Fruit fly (Drosophila melanogaster): ENCODE results near the gene Ing5.
A peak's percentile ranks its signal among the peaks of the same experiment; 100 is the strongest.

The Ing5 gene

dm6 chr2L:13378488-13378964 lies 8.6 kb downstream of the Ing5 start, which contains the start of the genes CG9302 and beta'COP:
Gene CG9302 (minus strand): TSS chr2L:13378538.
Gene beta'COP (plus strand): TSS chr2L:13378902.
- TF ChIP-seq Sp1 (GFP tag; optimal IDR thresholded peaks at IDR 0.05) (peak; percentile 77), Vsx2 (GFP tag; optimal IDR thresholded peaks at IDR 0.05; ENCODE audit: partially characterized antibody) (no peak), ey (GFP tag; optimal IDR thresholded peaks at IDR 0.05) (peak; percentile 35), usp (GFP tag; optimal IDR thresholded peaks at IDR 0.05) (no peak), HLH106 (tag; optimal IDR thresholded peaks at IDR 0.05) (peak; percentile 86), brk (GFP tag; optimal IDR thresholded peaks at IDR 0.05) (no peak), psq (GFP tag; optimal IDR thresholded peaks at IDR 0.05) (peak; percentile 61), N (GFP tag; optimal IDR thresholded peaks at IDR 0.05) (no peak), GATAd (GFP tag; optimal IDR thresholded peaks at IDR 0.05) (peak; percentile 12), OdsH (GFP tag; optimal IDR thresholded peaks at IDR 0.05) (peak; percentile 63), lola (GFP tag; optimal IDR thresholded peaks at IDR 0.05) (no peak), Jra (GFP tag; optimal IDR thresholded peaks at IDR 0.05) (no peak), Myc (optimal IDR thresholded peaks at IDR 0.05) (peak; percentile 97), woc (GFP tag; optimal IDR thresholded peaks at IDR 0.05) (peak; percentile 83), sv (GFP tag; optimal IDR thresholded peaks at IDR 0.05) (peak; percentile 53), CG9705 (GFP tag; optimal IDR thresholded peaks at IDR 0.05) (peak; percentile 66), Rel (GFP tag; optimal IDR thresholded peaks at IDR 0.05) (no peak), Rel (tag; optimal IDR thresholded peaks at IDR 0.05) (peak; percentile 25), foxo (GFP tag; optimal IDR thresholded peaks at IDR 0.05) (peak in 1 of 2 experiments; percentile 80)

- TF ChIP-seq N (GFP tag; optimal IDR thresholded peaks at IDR 0.05) (no peak), sv (GFP tag; optimal IDR thresholded peaks at IDR 0.05) (no peak), Dfd (GFP tag; optimal IDR thresholded peaks at IDR 0.05) (no peak), Jra (GFP tag; optimal IDR thresholded peaks at IDR 0.05) (no peak), Rel (GFP tag; optimal IDR thresholded peaks at IDR 0.05) (no peak), Rel (tag; optimal IDR thresholded peaks at IDR 0.05) (no peak), pan (optimal IDR thresholded peaks at IDR 0.05) (no peak), dmrt93B (GFP tag; optimal IDR thresholded peaks at IDR 0.05) (no peak), lola (GFP tag; optimal IDR thresholded peaks at IDR 0.05) (no peak), HLH106 (tag; optimal IDR thresholded peaks at IDR 0.05) (no peak), dsf (GFP tag; optimal IDR thresholded peaks at IDR 0.05; ENCODE audit: borderline replicate concordance) (no peak), CG32264 (GFP tag; optimal IDR thresholded peaks at IDR 0.05) (no peak), rgr (GFP tag; optimal IDR thresholded peaks at IDR 0.05) (no peak), Dif (GFP tag; optimal IDR thresholded peaks at IDR 0.05; ENCODE audit: partially characterized antibody) (no peak)
Observed at dm6 chr2L:13376086-13376485, 11.0 kb downstream of the Ing5 start.

- TF ChIP-seq sv (GFP tag; optimal IDR thresholded peaks at IDR 0.05), result peak; percentile 99
- TF ChIP-seq usp (GFP tag; optimal IDR thresholded peaks at IDR 0.05), result no peak
- no peak for TF ChIP-seq N (GFP tag; optimal IDR thresholded peaks at IDR 0.05)
- peak; percentile 94 for TF ChIP-seq psq (GFP tag; optimal IDR thresholded peaks at IDR 0.05)
- peak; percentile 77 for TF ChIP-seq Mio (GFP tag; optimal IDR thresholded peaks at IDR 0.05)
- TF ChIP-seq sage (GFP tag; optimal IDR thresholded peaks at IDR 0.05), result no peak
- peak; percentile 98 for TF ChIP-seq dmrt93B (GFP tag; optimal IDR thresholded peaks at IDR 0.05)
- peak; percentile 96 for TF ChIP-seq OdsH (GFP tag; optimal IDR thresholded peaks at IDR 0.05)
- TF ChIP-seq Hr83 (GFP tag; optimal IDR thresholded peaks at IDR 0.05; ENCODE audit: poor library complexity, severe bottlenecking), result peak; percentile 19
- peak; percentile 98 for TF ChIP-seq ey (GFP tag; optimal IDR thresholded peaks at IDR 0.05)
- TF ChIP-seq foxo (GFP tag; optimal IDR thresholded peaks at IDR 0.05), result peak; percentile 78 to 98
- TF ChIP-seq rgr (GFP tag; optimal IDR thresholded peaks at IDR 0.05), result peak; percentile 97
- peak; percentile 96 for TF ChIP-seq Hnf4 (GFP tag; optimal IDR thresholded peaks at IDR 0.05)
- TF ChIP-seq Sp1 (GFP tag; optimal IDR thresholded peaks at IDR 0.05), result peak; percentile 95
- peak; percentile 98 for TF ChIP-seq h (GFP tag; optimal IDR thresholded peaks at IDR 0.05)
- peak; percentile 96 for TF ChIP-seq CG9705 (GFP tag; optimal IDR thresholded peaks at IDR 0.05)
- no peak for TF ChIP-seq Dfd (GFP tag; optimal IDR thresholded peaks at IDR 0.05)
- TF ChIP-seq CG32264 (GFP tag; optimal IDR thresholded peaks at IDR 0.05), result peak; percentile 89
- TF ChIP-seq Rel (GFP tag; optimal IDR thresholded peaks at IDR 0.05), result no peak
- TF ChIP-seq Rel (tag; optimal IDR thresholded peaks at IDR 0.05), result peak; percentile 69
- peak; percentile 92 for TF ChIP-seq Myc (optimal IDR thresholded peaks at IDR 0.05)
- no peak for TF ChIP-seq Dif (GFP tag; optimal IDR thresholded peaks at IDR 0.05; ENCODE audit: partially characterized antibody)
- no peak for TF ChIP-seq brk (GFP tag; optimal IDR thresholded peaks at IDR 0.05)
- peak; percentile 96 for TF ChIP-seq dsf (GFP tag; optimal IDR thresholded peaks at IDR 0.05; ENCODE audit: borderline replicate concordance)
- no peak for TF ChIP-seq Abd-B (GFP tag; optimal IDR thresholded peaks at IDR 0.05)
- peak; percentile 99 for TF ChIP-seq woc (GFP tag; optimal IDR thresholded peaks at IDR 0.05)
- peak; percentile 98 for TF ChIP-seq Jra (GFP tag; optimal IDR thresholded peaks at IDR 0.05)
- no peak for TF ChIP-seq Hr78 (GFP tag; optimal IDR thresholded peaks at IDR 0.05)
- TF ChIP-seq tai (GFP tag; optimal IDR thresholded peaks at IDR 0.05), result no peak
- TF ChIP-seq GATAd (GFP tag; optimal IDR thresholded peaks at IDR 0.05), result peak; percentile 93
- no peak for TF ChIP-seq lola (GFP tag; optimal IDR thresholded peaks at IDR 0.05)
- peak; percentile 97 for TF ChIP-seq br (GFP tag; optimal IDR thresholded peaks at IDR 0.05)
- TF ChIP-seq CrebA (GFP tag; optimal IDR thresholded peaks at IDR 0.05; ENCODE audit: borderline replicate concordance), result no peak
- TF ChIP-seq fru (GFP tag; optimal IDR thresholded peaks at IDR 0.05), result peak; percentile 98
- no peak for TF ChIP-seq Vsx2 (GFP tag; optimal IDR thresholded peaks at IDR 0.05; ENCODE audit: partially characterized antibody)
- TF ChIP-seq jim (GFP tag; optimal IDR thresholded peaks at IDR 0.05), result peak; percentile 62
- TF ChIP-seq HLH106 (tag; optimal IDR thresholded peaks at IDR 0.05), result peak; percentile 96
Observed at dm6 chr2L:13373435-13374242, 13.5 kb downstream of the Ing5 start, which contains the start of the genes Bdp1 and CG6565. Gene Bdp1 (minus strand): TSS chr2L:13373890. Gene CG6565 (plus strand): TSS chr2L:13374019.

All from whole organism, wandering third instar larva.